Worm (Caenorhabditis elegans) whole organism, early embryonic: ENCODE results near the gene C16C8.25.
"Not testable (repeated sequence)": the region's sequence is repeated elsewhere in the genome, so short reads cannot be mapped to it uniquely, and the experiment has no call there.

Experiments used
- aly-1 ChIP-seq: sonication (generic microtip); optimal IDR thresholded peaks from 2 replicates; lab custom pipeline; 2016; ENCODE audit warnings: missing genetic modification characterization, missing compliant biosample characterization
- ama-1 ChIP-seq: fragments of 150-350 bp; optimal IDR thresholded peaks from 2 replicates; lab custom pipeline; 2014
- ceh-13 ChIP-seq: fragments of 200-800 bp; sonication (Bioruptor generic); optimal IDR thresholded peaks from 2 replicates; lab custom pipeline; 2018; ENCODE audit warnings: mild to moderate bottlenecking, missing genetic modification characterization, missing compliant biosample characterization
- ets-7 ChIP-seq: sonication (generic microtip); optimal IDR thresholded peaks from 2 replicates; lab custom pipeline; 2016; ENCODE audit warnings: missing genotype, missing genetic modification characterization, missing compliant biosample characterization
- hmg-4 ChIP-seq: fragments of 200-800 bp; sonication (Bioruptor generic); optimal IDR thresholded peaks from 2 replicates; lab custom pipeline; 2018; ENCODE audit warnings: mild to moderate bottlenecking, missing genetic modification characterization, missing compliant biosample characterization
- scrt-1 ChIP-seq: fragments of 200-800 bp; sonication (Bioruptor generic); IDR thresholded peaks from 2 replicates; pipeline ENCODE4 v1.3.6; 2022; ENCODE audit warnings: missing genetic modification characterization, missing compliant biosample characterization
- tbx-11 ChIP-seq: fragments of 200-800 bp; sonication (Bioruptor generic); IDR thresholded peaks from 2 replicates; pipeline ENCODE4 v1.3.6; 2022; ENCODE audit warnings: missing genetic modification characterization, missing compliant biosample characterization
- tra-4 ChIP-seq: sonication (generic microtip); optimal IDR thresholded peaks from 2 replicates; lab custom pipeline; 2017; ENCODE audit warnings: missing genetic modification characterization, missing compliant biosample characterization

- not testable (repeated sequence) for TF ChIP-seq ama-1; tbx-11 (GFP tag; lab: Robert Waterston, UW); ceh-13 (GFP tag; lab: Kevin White, UChicago); tra-4 (tag; lab: Kevin White, UChicago); hmg-4 (GFP tag; lab: Kevin White, UChicago); ets-7; scrt-1 (GFP tag; lab: Robert Waterston, UW); aly-1 (tag; lab: Kevin White, UChicago)
Observed at ce11 chrII:3464580-3464979, 15.6 kb downstream of the C16C8.25 start, which contains the start of gene C16C8.10.
